Worm (Caenorhabditis elegans) whole organism, L4 larva: ENCODE results near the gene Y38F1A.8.

ENCODE experiments used
- F37D6.2 ChIP-seq: sonication (generic microtip); optimal IDR thresholded peaks from 2 replicates; lab custom pipeline; 2016; ENCODE audit warnings: mild to moderate bottlenecking, missing genetic modification characterization, missing compliant biosample characterization
- F49E8.2 ChIP-seq: sonication (generic microtip); optimal IDR thresholded peaks from 2 replicates; lab custom pipeline; 2016; ENCODE audit warnings: missing compliant biosample characterization, mild to moderate bottlenecking, missing genetic modification characterization, borderline replicate concordance
- Y5F2A.4 ChIP-seq: fragments of 200-800 bp; sonication (Bioruptor generic); optimal IDR thresholded peaks from 2 replicates; lab custom pipeline; 2018; ENCODE audit warnings: mild to moderate bottlenecking, missing genetic modification characterization, missing compliant biosample characterization
- Y75B8A.6 ChIP-seq: fragments of 200-800 bp; sonication (Bioruptor generic); IDR thresholded peaks from 2 replicates; pipeline ENCODE4 v1.3.6; 2022; ENCODE audit warnings: missing genetic modification reagents, missing genetic modification characterization, missing compliant biosample characterization
- ZK337.2 ChIP-seq: fragments of 200-800 bp; sonication (Bioruptor generic); IDR thresholded peaks from 2 replicates; pipeline ENCODE4 v1.3.6; 2022; ENCODE audit warnings: missing genetic modification reagents, missing genetic modification characterization, missing compliant biosample characterization
- ama-1 ChIP-seq: fragments of 150-350 bp; optimal IDR thresholded peaks from 2 replicates; lab custom pipeline; 2014; ENCODE audit warnings: inconsistent platforms, mixed read lengths
- attf-4 ChIP-seq: sonication (generic microtip); optimal IDR thresholded peaks from 3 replicates; lab custom pipeline; 2017; ENCODE audit warnings: missing biosample characterization, missing genetic modification characterization
- ceh-32 ChIP-seq: sonication (generic microtip); optimal IDR thresholded peaks from 2 replicates; lab custom pipeline; 2016; ENCODE audit warnings: mild to moderate bottlenecking, missing genetic modification characterization, missing compliant biosample characterization; ENCODE audit not compliant: poor library complexity
- ceh-44 ChIP-seq: fragments of 200-800 bp; sonication (Bioruptor generic); IDR thresholded peaks from 2 replicates; pipeline ENCODE4 v1.3.6; 2022; ENCODE audit warnings: missing genetic modification reagents, missing genetic modification characterization, missing compliant biosample characterization
- ces-1 ChIP-seq: fragments of 150-350 bp; sonication (generic microtip); optimal IDR thresholded peaks from 4 replicates; lab custom pipeline; 2014; ENCODE audit warnings: missing biosample characterization, missing genetic modification reagents, missing genetic modification characterization
- ctbp-1 ChIP-seq: fragments of 200-800 bp; sonication (Bioruptor generic); IDR thresholded peaks from 2 replicates; pipeline ENCODE4 v1.3.6; 2022; ENCODE audit warnings: missing genetic modification reagents, missing genetic modification characterization, missing compliant biosample characterization
- daf-16 ChIP-seq, 3 experiments: sonication (generic microtip); optimal IDR thresholded peaks; 2 replicates each; lab custom pipeline; 2016 to 2017; ENCODE audit warnings: missing genetic modification characterization in 3 of 3, missing genetic modification reagents in 3 of 3, mild to moderate bottlenecking in 2 of 3, missing compliant biosample characterization in 2 of 3, missing biosample characterization in 1 of 3, moderate library complexity in 1 of 3
- daf-19 ChIP-seq: fragments of 200-800 bp; sonication (Bioruptor generic); conservative IDR thresholded peaks from 2 replicates; pipeline ENCODE4 v1.3.6; 2022; ENCODE audit warnings: missing genetic modification characterization, missing compliant biosample characterization
- daf-8 ChIP-seq: fragments of 200-800 bp; sonication (Bioruptor generic); IDR thresholded peaks from 2 replicates; pipeline ENCODE4 v1.3.6; 2022; ENCODE audit warnings: missing genetic modification characterization, missing compliant biosample characterization
- dpl-1 ChIP-seq: fragments of 150-350 bp; optimal IDR thresholded peaks from 2 replicates; lab custom pipeline; 2014; ENCODE audit warnings: missing biosample characterization, missing genetic modification reagents, missing genetic modification characterization
- dve-1 ChIP-seq: sonication (generic microtip); optimal IDR thresholded peaks from 2 replicates; lab custom pipeline; 2017; ENCODE audit warnings: antibody characterized with exemption, mild to moderate bottlenecking, missing genetic modification characterization, missing compliant biosample characterization; ENCODE audit not compliant: insufficient read depth
- egl-27 ChIP-seq: sonication (generic microtip); optimal IDR thresholded peaks from 3 replicates; lab custom pipeline; 2017; ENCODE audit warnings: missing biosample characterization, missing genetic modification reagents, missing genetic modification characterization
- fkh-10 ChIP-seq: fragments of 150-350 bp; optimal IDR thresholded peaks from 2 replicates; lab custom pipeline; 2014; ENCODE audit warnings: missing biosample characterization, missing genetic modification reagents, missing genetic modification characterization
- fos-1 ChIP-seq: fragments of 150-350 bp; optimal IDR thresholded peaks from 2 replicates; lab custom pipeline; 2014; ENCODE audit warnings: missing biosample characterization, missing genetic modification characterization
- hlh-11 ChIP-seq: fragments of 200-800 bp; sonication (Bioruptor generic); optimal IDR thresholded peaks from 2 replicates; lab custom pipeline; 2018; ENCODE audit warnings: mild to moderate bottlenecking, missing genetic modification characterization, missing compliant biosample characterization
- hmg-1.1 ChIP-seq: fragments of 200-800 bp; sonication (Bioruptor generic); IDR thresholded peaks from 2 replicates; pipeline ENCODE4 v1.3.6; 2022; ENCODE audit warnings: missing genetic modification reagents, missing genetic modification characterization, missing compliant biosample characterization
- jun-1 ChIP-seq: fragments of 150-350 bp; optimal IDR thresholded peaks from 2 replicates; lab custom pipeline; 2014; ENCODE audit warnings: missing biosample characterization, missing genetic modification reagents, missing genetic modification characterization
- lim-7 ChIP-seq: fragments of 200-800 bp; sonication (Bioruptor generic); IDR thresholded peaks from 2 replicates; pipeline ENCODE4 v1.3.6; 2022; ENCODE audit warnings: missing genetic modification characterization, missing compliant biosample characterization
- lin-13 ChIP-seq: fragments of 150-350 bp; optimal IDR thresholded peaks from 2 replicates; lab custom pipeline; 2014; ENCODE audit warnings: missing biosample characterization, missing genetic modification reagents, missing genetic modification characterization
- lin-15B ChIP-seq: fragments of 150-350 bp; sonication (generic microtip); optimal IDR thresholded peaks from 3 replicates; lab custom pipeline; 2014; ENCODE audit warnings: missing biosample characterization, missing genetic modification characterization
- lin-39 ChIP-seq: fragments of 150-350 bp; optimal IDR thresholded peaks from 2 replicates; lab custom pipeline; 2014; ENCODE audit warnings: missing biosample characterization, missing genetic modification reagents, missing genetic modification characterization
- madf-5 ChIP-seq, 2 experiments: fragments of 200-800 bp; sonication (Bioruptor generic); IDR thresholded peaks; 2 replicates each; pipeline ENCODE4 v1.3.6; 2022; ENCODE audit warnings: missing compliant biosample characterization in 2 of 2, missing genetic modification characterization in 2 of 2
- mdt-29 ChIP-seq: fragments of 200-800 bp; sonication (Bioruptor generic); IDR thresholded peaks from 2 replicates; pipeline ENCODE4 v1.3.6; 2022; ENCODE audit warnings: missing genetic modification reagents, missing genetic modification characterization, missing compliant biosample characterization
- mxl-3 ChIP-seq: fragments of 200-800 bp; sonication (Bioruptor generic); optimal IDR thresholded peaks from 2 replicates; lab custom pipeline; 2018; ENCODE audit warnings: mild to moderate bottlenecking, missing genetic modification characterization, missing compliant biosample characterization
- nhr-10 ChIP-seq: fragments of 150-350 bp; optimal IDR thresholded peaks from 2 replicates; lab custom pipeline; 2014; ENCODE audit warnings: missing biosample characterization, missing genetic modification characterization
- nhr-102 ChIP-seq: sonication (generic microtip); optimal IDR thresholded peaks from 2 replicates; lab custom pipeline; 2016; ENCODE audit warnings: mild to moderate bottlenecking, missing genetic modification characterization, moderate library complexity, missing compliant biosample characterization
- nhr-111 ChIP-seq: fragments of 200-800 bp; sonication (Bioruptor generic); optimal IDR thresholded peaks from 2 replicates; lab custom pipeline; 2018; ENCODE audit warnings: mild to moderate bottlenecking, missing genetic modification characterization, missing compliant biosample characterization
- nhr-237 ChIP-seq: sonication (generic microtip); optimal IDR thresholded peaks from 2 replicates; lab custom pipeline; 2017; ENCODE audit warnings: missing biosample characterization, missing genetic modification characterization
- nhr-28 ChIP-seq: fragments of 150-350 bp; optimal IDR thresholded peaks from 2 replicates; lab custom pipeline; 2014; ENCODE audit warnings: missing biosample characterization, missing genetic modification characterization
- nhr-41 ChIP-seq: fragments of 200-800 bp; sonication (Bioruptor generic); IDR thresholded peaks from 2 replicates; pipeline ENCODE4 v1.3.6; 2022; ENCODE audit warnings: missing genetic modification reagents, missing genetic modification characterization, missing compliant biosample characterization
- nhr-48 ChIP-seq: sonication (generic microtip); optimal IDR thresholded peaks from 2 replicates; lab custom pipeline; 2016; ENCODE audit warnings: mild to moderate bottlenecking, missing genetic modification characterization, missing compliant biosample characterization
- nhr-6 ChIP-seq: fragments of 150-350 bp; optimal IDR thresholded peaks from 2 replicates; lab custom pipeline; 2014; ENCODE audit warnings: missing biosample characterization, missing genetic modification characterization
- nhr-76 ChIP-seq: fragments of 150-350 bp; optimal IDR thresholded peaks from 2 replicates; lab custom pipeline; 2014; ENCODE audit warnings: missing biosample characterization, missing genetic modification characterization
- nhr-77 ChIP-seq: fragments of 150-350 bp; optimal IDR thresholded peaks from 2 replicates; lab custom pipeline; 2014; ENCODE audit warnings: missing biosample characterization, missing genetic modification characterization
- php-3 ChIP-seq: fragments of 200-800 bp; sonication (Bioruptor generic); IDR thresholded peaks from 2 replicates; pipeline ENCODE4 v1.3.6; 2022; ENCODE audit warnings: missing genetic modification reagents, missing genetic modification characterization, missing compliant biosample characterization
- pqm-1 ChIP-seq: sonication (generic microtip); optimal IDR thresholded peaks from 2 replicates; lab custom pipeline; 2017; ENCODE audit warnings: missing biosample characterization, missing genetic modification characterization
- rbr-2 ChIP-seq: sonication (generic microtip); optimal IDR thresholded peaks from 2 replicates; lab custom pipeline; 2016; ENCODE audit warnings: missing genotype, missing genetic modification characterization, missing compliant biosample characterization
- saeg-2 ChIP-seq: fragments of 200-800 bp; sonication (Bioruptor generic); IDR thresholded peaks from 2 replicates; pipeline ENCODE4 v1.3.6; 2022; ENCODE audit warnings: missing genetic modification reagents, missing genetic modification characterization, missing compliant biosample characterization
- sdz-12 ChIP-seq: fragments of 200-800 bp; sonication (Bioruptor generic); optimal IDR thresholded peaks from 2 replicates; lab custom pipeline; 2018; ENCODE audit warnings: mild to moderate bottlenecking, missing genetic modification characterization, missing compliant biosample characterization
- spr-3 ChIP-seq: fragments of 200-800 bp; sonication (Bioruptor generic); optimal IDR thresholded peaks from 2 replicates; lab custom pipeline; 2018; ENCODE audit warnings: mild to moderate bottlenecking, missing genetic modification characterization, missing compliant biosample characterization
- unc-130 ChIP-seq: sonication (generic microtip); optimal IDR thresholded peaks from 2 replicates; lab custom pipeline; 2016; ENCODE audit warnings: missing genetic modification reagents, missing genetic modification characterization, missing compliant biosample characterization
- zag-1 ChIP-seq: fragments of 150-350 bp; optimal IDR thresholded peaks from 2 replicates; lab custom pipeline; 2014; ENCODE audit warnings: missing biosample characterization, missing genetic modification characterization
- zip-11 ChIP-seq: fragments of 200-800 bp; sonication (Bioruptor generic); IDR thresholded peaks from 2 replicates; pipeline ENCODE4 v1.3.6; 2022; ENCODE audit warnings: missing genetic modification characterization, missing compliant biosample characterization

Y38F1A.8 gene

DNA sequence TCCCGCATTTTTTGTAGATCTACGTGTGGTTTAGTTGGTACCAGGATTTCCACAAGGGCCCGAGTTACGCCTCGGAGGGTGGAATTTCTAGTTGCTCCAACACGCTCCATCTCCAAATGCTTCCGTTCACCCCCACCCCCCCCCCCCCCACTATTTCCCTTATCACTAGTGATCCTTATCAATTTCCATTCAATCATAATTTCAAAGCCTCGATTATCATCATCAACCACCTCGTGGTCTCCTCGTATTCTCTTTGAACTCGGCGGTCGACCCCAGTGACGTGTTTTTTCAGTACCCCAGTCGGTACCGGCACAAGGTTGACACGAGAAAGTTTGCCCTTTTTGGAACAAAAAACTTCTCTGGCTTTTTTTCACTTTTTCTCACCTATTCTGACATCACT is 17.8 kb downstream of the Y38F1A.8 start:
- TF ChIP-seq ama-1 (no peak), zag-1 (no peak), dve-1 (tag; lab: Kevin White, UChicago) (peak; percentile 10), nhr-28 (tag; lab: Kevin White, UChicago) (no peak), php-3 (0 out of 2 replicates have a peak, but pooled peaks have one; percentile 23), madf-5 (GFP tag; IDR thresholded peaks at IDR 0.05; lab: Robert Waterston, UW) (no peak), fos-1 (tag; lab: Kevin White, UChicago) (no peak), hlh-11 (tag; lab: Kevin White, UChicago) (peak; percentile 46), F37D6.2 (tag; lab: Kevin White, UChicago) (no peak), mxl-3 (GFP tag; lab: Kevin White, UChicago) (no peak)

DNA sequence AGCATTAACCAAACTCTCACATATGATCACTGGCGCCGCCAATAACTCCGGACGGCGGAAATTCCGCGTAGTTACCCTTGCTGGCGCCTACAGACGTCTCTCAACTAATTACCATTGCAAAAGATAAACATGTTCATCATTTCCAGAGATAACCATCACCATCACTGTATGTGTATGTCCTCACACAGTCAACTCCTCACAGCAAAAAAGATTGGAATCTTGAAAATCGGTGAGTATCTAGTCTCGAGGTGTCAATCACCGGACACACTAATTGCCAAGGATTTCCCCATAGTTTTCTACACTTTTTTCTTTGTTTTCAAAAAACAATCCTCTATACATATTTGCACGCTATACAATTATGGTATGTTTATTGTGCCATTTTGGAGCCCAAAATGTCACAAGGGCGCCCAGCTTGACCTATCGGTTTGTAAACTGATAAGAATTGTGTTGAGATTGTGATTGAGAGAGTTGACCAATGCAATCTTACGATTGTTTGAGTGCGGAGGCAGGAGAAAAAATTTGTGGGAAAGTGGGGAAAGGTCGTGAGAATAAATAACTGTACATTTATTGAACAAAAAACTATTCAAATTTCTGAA is 18.6 kb downstream of the Y38F1A.8 start:
- TF ChIP-seq dpl-1 (no peak), hlh-11 (tag; lab: Kevin White, UChicago) (peak; percentile 66), daf-16 (GFP tag; optimal IDR thresholded peaks at IDR 0.05; lab: Kevin White, UChicago) (no peak), daf-16 (tag; optimal IDR thresholded peaks at IDR 0.05; lab: Kevin White, UChicago) (peak; percentile 82), sdz-12 (GFP tag; lab: Kevin White, UChicago) (no peak), nhr-28 (tag; lab: Kevin White, UChicago) (peak; percentile 30), nhr-6 (peak; percentile 42), dve-1 (tag; lab: Kevin White, UChicago) (peak; percentile 26), pqm-1 (peak; percentile 39), nhr-76 (tag; lab: Kevin White, UChicago) (no peak)

DNA sequence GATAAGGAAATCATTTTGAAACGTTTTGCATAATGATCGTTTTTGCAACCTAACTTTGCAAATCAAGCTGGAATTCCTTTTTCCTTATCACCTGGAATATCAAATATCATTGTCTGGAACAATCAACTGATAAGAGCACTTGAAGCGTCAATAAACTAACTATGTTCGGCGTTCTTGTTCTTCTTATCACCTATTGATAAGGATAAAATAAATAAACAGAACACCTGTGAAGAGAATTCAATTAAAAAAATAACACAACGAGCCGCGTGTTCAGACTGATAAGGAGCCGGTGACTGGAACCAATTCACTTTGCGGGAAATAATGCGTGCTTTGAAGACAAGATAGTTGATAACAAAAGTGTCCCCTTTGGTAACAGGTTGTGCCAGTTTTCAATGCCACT is 20.4 kb downstream of the Y38F1A.8 start, which contains the start of gene cyd-1:
TSS of gene cyd-1 (plus strand) at position 380 of the 400 bp plus-strand sequence.
- TF ChIP-seq nhr-6 (peak; percentile 16), nhr-41 (no peak), Y75B8A.6 (no peak), lim-7 (no peak), ces-1 (GFP tag; lab: Kevin White, UChicago) (no peak), mdt-29 (no peak), unc-130 (no peak), saeg-2 (GFP tag; lab: Robert Waterston, UW) (no peak), zip-11 (GFP tag; lab: Robert Waterston, UW) (no peak), Y5F2A.4 (GFP tag; lab: Kevin White, UChicago) (no peak), attf-4 (no peak), spr-3 (GFP tag; lab: Kevin White, UChicago) (no peak), nhr-237 (no peak), mxl-3 (GFP tag; lab: Kevin White, UChicago) (peak; percentile 46), egl-27 (tag; lab: Kevin White, UChicago) (no peak), fkh-10 (GFP tag; lab: Kevin White, UChicago) (no peak), daf-8 (GFP tag; lab: Robert Waterston, UW) (no peak), rbr-2 (tag; lab: Kevin White, UChicago) (no peak), lin-13 (no peak), F49E8.2 (tag; lab: Kevin White, UChicago) (no peak), lin-39 (no peak), nhr-77 (tag; lab: Kevin White, UChicago) (peak; percentile 86), nhr-48 (tag; lab: Kevin White, UChicago) (peak; percentile 43), ceh-44 (GFP tag; lab: Robert Waterston, UW) (no peak), ZK337.2 (GFP tag; lab: Robert Waterston, UW) (no peak), jun-1 (no peak), ctbp-1 (no peak), daf-19 (GFP tag; lab: Robert Waterston, UW) (no peak), lin-15B (tag; lab: Kevin White, UChicago) (no peak), ceh-32 (tag; lab: Kevin White, UChicago) (no peak), hmg-1.1 (no peak), dve-1 (tag; lab: Kevin White, UChicago) (peak; percentile 89), nhr-111 (GFP tag; lab: Kevin White, UChicago) (no peak), nhr-102 (peak; percentile 69), nhr-10 (tag; lab: Kevin White, UChicago) (peak; percentile 12)
